Fruit fly (Drosophila melanogaster): ENCODE measurements around the gene ncm.

The ncm gene

dm6 chr2L:18469544-18470109 lies 20.9 kb upstream of the ncm start:
- no peak for TF ChIP-seq CG17801 (GFP tag; optimal IDR thresholded peaks at IDR 0.05; ENCODE audit: partially characterized antibody)

DNA sequence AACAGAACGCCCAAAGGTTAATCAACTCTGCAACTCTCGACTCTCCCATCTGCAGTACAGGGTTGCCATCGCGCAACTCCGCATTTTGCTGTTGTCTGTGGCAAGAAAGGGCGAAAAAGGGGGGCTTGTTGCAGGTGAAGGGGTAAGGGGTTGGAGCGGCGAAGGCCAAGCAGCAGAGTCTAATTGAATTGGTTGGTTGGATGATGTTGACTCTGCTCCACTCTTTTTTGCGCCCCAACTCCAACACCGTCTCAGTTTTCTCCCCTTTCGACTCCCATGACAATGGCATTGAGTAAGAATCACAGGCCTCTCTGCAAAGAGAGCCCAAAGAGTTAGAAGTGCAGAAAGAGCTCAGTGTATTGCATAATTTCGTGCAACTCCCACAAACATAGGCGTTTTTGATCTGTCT lies 19.9 kb upstream of the ncm start:
- TF ChIP-seq CG17801 (GFP tag; optimal IDR thresholded peaks at IDR 0.05; ENCODE audit: partially characterized antibody), result no peak

DNA sequence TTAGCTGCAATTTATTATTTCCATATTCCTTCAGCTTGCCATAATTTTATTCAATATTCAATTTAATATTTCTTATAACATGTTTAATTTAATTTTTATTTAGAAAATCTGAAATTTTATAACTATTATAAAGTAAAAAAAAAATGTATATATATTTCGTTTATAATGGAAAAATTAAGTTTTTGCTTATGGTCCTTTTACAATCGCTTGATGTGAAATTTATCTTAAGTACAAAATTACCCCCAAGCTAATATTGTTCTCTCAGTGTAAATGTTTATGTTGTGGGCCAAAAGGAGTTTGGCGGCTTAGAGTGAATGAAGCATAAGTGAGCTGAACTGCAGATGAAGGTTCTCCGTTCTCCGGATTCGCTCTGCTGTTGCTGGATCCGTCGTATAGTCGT lies 19.3 kb upstream of the ncm start:
- TF ChIP-seq CG17801 (GFP tag; optimal IDR thresholded peaks at IDR 0.05; ENCODE audit: partially characterized antibody), result no peak

dm6 chr2L:18467464-18467863 lies 18.7 kb upstream of the ncm start:
- no peak for TF ChIP-seq CG17801 (GFP tag; optimal IDR thresholded peaks at IDR 0.05; ENCODE audit: partially characterized antibody)

DNA sequence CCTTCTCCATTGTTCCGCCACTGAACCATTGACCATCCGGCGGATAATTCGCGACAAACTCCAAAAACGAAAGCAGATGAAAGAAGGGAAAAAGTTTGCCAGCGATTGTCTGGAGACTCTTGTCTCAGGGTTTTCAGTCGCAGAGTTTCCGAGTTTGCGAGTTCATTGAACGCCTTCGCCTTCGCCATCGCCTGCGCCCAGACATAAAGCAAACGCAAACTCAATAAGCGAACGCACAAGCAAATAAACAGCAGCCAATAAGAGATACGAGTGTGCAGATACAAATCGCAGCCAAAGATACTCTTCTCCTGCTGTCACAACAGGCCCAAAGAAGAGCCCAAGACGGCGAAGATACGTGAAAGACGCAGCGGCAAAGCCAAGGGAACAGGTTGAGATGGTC lies 17.9 kb upstream of the ncm start:
- TF ChIP-seq CG17801 (GFP tag; optimal IDR thresholded peaks at IDR 0.05; ENCODE audit: partially characterized antibody), result no peak

- TF ChIP-seq CG17801 (GFP tag; optimal IDR thresholded peaks at IDR 0.05; ENCODE audit: partially characterized antibody), result no peak
Measured at dm6 chr2L:18466202-18466591, 17.4 kb upstream of the ncm start.

dm6 chr2L:18465402-18466201 lies 16.8 kb upstream of the ncm start:
- no peak for TF ChIP-seq CG17801 (GFP tag; optimal IDR thresholded peaks at IDR 0.05; ENCODE audit: partially characterized antibody)

DNA sequence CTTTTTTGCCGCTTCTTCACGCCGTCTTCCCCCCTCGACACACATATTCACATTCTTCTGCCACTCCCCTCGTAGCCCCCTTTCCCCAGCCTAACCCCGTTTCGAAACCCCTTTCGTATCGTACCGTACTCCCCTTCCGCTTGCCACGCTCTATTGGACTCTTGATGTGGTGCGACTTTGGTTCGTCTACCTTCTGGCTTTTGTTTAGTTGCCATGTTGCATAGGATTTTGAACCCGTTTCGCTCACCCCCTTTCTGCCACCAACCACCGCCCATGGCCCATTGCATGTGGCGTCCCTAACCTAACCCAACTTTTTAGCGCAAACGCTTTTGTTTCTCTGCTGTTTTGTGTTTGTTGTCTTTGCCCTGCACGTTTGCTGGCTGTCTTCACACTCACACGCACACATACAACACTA lies 15.4 kb upstream of the ncm start:
- no peak for TF ChIP-seq CG17801 (GFP tag; optimal IDR thresholded peaks at IDR 0.05; ENCODE audit: partially characterized antibody)

dm6 chr2L:18463610-18464009 lies 14.9 kb upstream of the ncm start:
- TF ChIP-seq CG17801 (GFP tag; optimal IDR thresholded peaks at IDR 0.05; ENCODE audit: partially characterized antibody), result no peak

dm6 chr2L:18459698-18460348 lies 11.1 kb upstream of the ncm start:
- TF ChIP-seq CG17801 (GFP tag; optimal IDR thresholded peaks at IDR 0.05; ENCODE audit: partially characterized antibody), result no peak

dm6 chr2L:18458527-18458926 lies 9.8 kb upstream of the ncm start:
- no peak for TF ChIP-seq CG17801 (GFP tag; optimal IDR thresholded peaks at IDR 0.05; ENCODE audit: partially characterized antibody)

DNA sequence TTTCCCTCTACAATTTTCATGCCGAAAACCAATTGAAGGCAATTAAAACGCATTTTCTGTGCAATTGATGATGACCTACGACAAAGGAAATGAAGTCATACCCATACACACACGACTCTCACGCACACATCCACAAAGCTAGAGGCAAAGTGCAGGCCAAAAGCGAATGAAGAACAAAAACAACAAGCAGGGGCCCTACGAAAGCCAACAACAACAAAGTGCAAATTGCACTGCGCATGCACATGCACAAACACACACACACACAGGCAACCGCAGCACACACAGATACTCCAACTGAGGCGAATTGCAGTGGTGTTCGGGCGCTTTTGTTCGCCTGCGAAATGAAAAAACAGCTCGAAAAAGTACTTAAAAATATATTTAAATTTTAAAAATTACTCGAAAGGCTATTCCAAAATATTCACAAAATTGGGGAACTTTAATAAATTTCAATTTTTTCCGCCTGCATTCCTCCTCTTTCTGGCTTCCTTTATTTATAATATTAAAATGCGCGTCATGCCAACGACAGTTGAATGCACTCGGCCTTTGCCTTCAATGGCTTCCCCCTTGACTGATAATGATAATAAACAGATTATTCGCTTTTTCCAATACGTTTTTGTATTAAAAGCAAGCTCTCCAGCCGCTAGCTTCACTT lies 8.3 kb upstream of the ncm start:
- TF ChIP-seq CG17801 (GFP tag; optimal IDR thresholded peaks at IDR 0.05; ENCODE audit: partially characterized antibody), result no peak

- peak; percentile 94 for TF ChIP-seq CG17801 (GFP tag; optimal IDR thresholded peaks at IDR 0.05; ENCODE audit: partially characterized antibody)
Measured at dm6 chr2L:18455506-18456491, 7.0 kb upstream of the ncm start.

DNA sequence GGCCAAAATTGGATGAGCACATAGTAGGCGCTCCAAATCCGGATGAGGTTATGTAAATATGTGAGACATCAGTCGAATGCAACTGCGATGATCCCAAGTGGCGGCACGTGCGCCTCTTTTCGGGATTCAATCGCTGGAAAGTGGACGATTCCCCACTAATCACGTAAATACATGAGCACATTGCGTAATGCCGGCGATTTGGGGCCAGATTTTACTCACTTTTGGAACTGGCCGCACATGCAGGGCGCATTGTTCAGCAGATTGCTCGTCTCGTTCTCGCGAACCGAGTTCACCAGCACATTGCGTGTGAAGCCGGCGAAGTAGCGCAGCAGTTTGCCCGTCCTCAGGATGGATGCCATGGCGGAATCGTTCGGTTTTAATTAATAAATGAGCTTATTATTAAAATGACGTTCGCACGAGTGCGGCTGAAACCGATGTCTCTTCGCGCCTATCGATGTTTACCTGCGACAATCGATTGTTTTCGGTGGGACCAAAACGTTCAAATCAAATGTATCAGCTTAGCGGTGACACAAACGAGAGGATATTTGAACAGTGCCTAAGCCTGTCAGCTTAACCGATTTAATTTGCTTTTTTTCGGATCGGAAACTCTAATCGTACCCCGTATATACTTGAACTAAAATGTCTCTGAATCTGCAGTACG lies 5.5 kb upstream of the ncm start, which contains the start of the genes bsf and Ntf-2r:
TSS of gene bsf (minus strand) at position 460 of the 661 bp plus-strand sequence.
TSS of gene Ntf-2r (plus strand) at position 522 of the 661 bp plus-strand sequence.
- no peak for TF ChIP-seq CG17801 (GFP tag; optimal IDR thresholded peaks at IDR 0.05; ENCODE audit: partially characterized antibody)
